Worm (Caenorhabditis elegans): Measurements from ENCODE around the gene ugt-43.
A peak's percentile ranks its signal among the peaks of the same experiment; 100 is the strongest.

Gene ugt-43

ce11 chrIV:10469494-10469893, 5.1 kb downstream of the ugt-43 start, which contains the start of gene ugt-44:
TSS of gene ugt-44 (plus strand) at chrIV:10469741.
- peak; percentile 74 for TF ChIP-seq elt-2 (tag; optimal IDR thresholded peaks at IDR 0.05)
- no peak for TF ChIP-seq blmp-1 (tag; optimal IDR thresholded peaks at IDR 0.05)

DNA sequence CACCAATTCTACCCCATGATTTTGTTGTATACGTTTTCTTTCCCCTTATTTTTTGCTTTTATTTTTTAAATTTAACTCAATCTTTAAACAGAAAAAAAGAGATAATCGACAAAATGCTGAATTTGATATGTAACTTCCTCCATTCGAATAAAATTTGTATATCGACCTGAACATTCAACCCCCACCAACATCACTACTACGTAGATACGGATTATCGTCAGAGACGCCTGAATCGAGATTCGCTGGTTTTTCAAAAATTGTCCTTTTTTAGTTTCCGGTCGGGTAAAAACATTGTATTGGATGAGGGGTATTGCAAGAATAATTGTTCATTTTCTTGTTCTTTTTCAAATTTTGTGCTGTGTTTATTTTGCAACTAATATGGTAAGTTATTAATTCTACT, 8.1 kb downstream of the ugt-43 start, which contains the start of gene bgnt-1.1:
Gene bgnt-1.1, plus strand, starts transcription at position 301 of the 400 bp plus-strand sequence.
- TF ChIP-seq ztf-11 (tag; optimal IDR thresholded peaks at IDR 0.05) (no peak), lin-13 (GFP tag; optimal IDR thresholded peaks at IDR 0.05) (no peak), fkh-4 (tag; optimal IDR thresholded peaks at IDR 0.05; ENCODE audit: borderline replicate concordance) (no peak), snpc-4 (tag; optimal IDR thresholded peaks at IDR 0.05) (no peak), fos-1 (tag; optimal IDR thresholded peaks at IDR 0.05) (no peak), ceh-8 (GFP tag; optimal IDR thresholded peaks at IDR 0.05) (no peak), grh-1 (GFP tag; IDR thresholded peaks at IDR 0.05) (no peak), nhr-90 (tag; optimal IDR thresholded peaks at IDR 0.05; ENCODE audit: poor library complexity) (no peak), efl-3 (GFP tag; optimal IDR thresholded peaks at IDR 0.05) (no peak), efl-1 (optimal IDR thresholded peaks at IDR 0.05) (no peak), efl-1 (GFP tag; optimal IDR thresholded peaks at IDR 0.05 in 1 of 2) (no peak), zip-4 (GFP tag; optimal IDR thresholded peaks at IDR 0.05) (no peak), nhr-28 (tag; optimal IDR thresholded peaks at IDR 0.05) (no peak), Y116A8C.19 (tag; optimal IDR thresholded peaks at IDR 0.05; ENCODE audit: borderline replicate concordance) (no peak), xbp-1 (tag; optimal IDR thresholded peaks at IDR 0.05) (no peak), lin-15B (tag; optimal IDR thresholded peaks at IDR 0.05) (no peak)

DNA sequence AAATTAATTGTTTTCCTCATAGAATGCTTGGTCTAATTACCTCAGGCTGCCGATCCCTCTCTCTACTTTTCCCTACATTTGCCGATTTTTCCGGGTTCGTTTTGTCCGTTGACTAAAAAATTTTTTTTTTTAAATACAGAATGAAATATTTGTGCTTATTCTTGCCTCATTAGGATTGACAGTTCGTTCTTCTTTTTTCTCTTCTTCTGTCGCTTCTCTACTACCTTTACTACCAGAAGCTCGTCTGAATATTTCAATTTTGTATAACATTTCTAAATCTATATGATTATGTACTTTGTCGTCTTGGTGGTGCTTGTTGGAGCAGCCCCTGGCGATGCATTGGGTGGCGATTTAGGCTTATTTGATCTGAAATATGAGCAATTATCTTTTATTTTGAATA, 10.8 kb downstream of the ugt-43 start:
- no peak for TF ChIP-seq mdl-1 (tag; optimal IDR thresholded peaks at IDR 0.05)
- no peak for TF ChIP-seq zip-4 (GFP tag; optimal IDR thresholded peaks at IDR 0.05)
- TF ChIP-seq nhr-20 (tag; optimal IDR thresholded peaks at IDR 0.05) = no peak
- no peak for TF ChIP-seq ceh-90 (tag; optimal IDR thresholded peaks at IDR 0.05)
- no peak for TF ChIP-seq nhr-84 (tag; optimal IDR thresholded peaks at IDR 0.05)
- no peak for TF ChIP-seq nhr-90 (tag; optimal IDR thresholded peaks at IDR 0.05; ENCODE audit: poor library complexity)
- TF ChIP-seq lin-15B (tag; optimal IDR thresholded peaks at IDR 0.05) = no peak
- TF ChIP-seq vab-15 (tag; optimal IDR thresholded peaks at IDR 0.05) = no peak
- TF ChIP-seq fkh-10 (GFP tag; optimal IDR thresholded peaks at IDR 0.05) = no peak
- no peak for TF ChIP-seq F16B12.6 (tag; optimal IDR thresholded peaks at IDR 0.05)
- TF ChIP-seq skn-1 (tag; optimal IDR thresholded peaks at IDR 0.05) = no peak
- TF ChIP-seq unc-98 (GFP tag; IDR thresholded peaks at IDR 0.05) = no peak
- TF ChIP-seq grh-1 (GFP tag; IDR thresholded peaks at IDR 0.05) = no peak

ce11 chrIV:10481695-10482094, 17.3 kb downstream of the ugt-43 start, which contains the start of gene egl-21:
TSS of gene egl-21 (minus strand) at chrIV:10481844.
- TF ChIP-seq snpc-4 (tag; optimal IDR thresholded peaks at IDR 0.05) (peak; percentile 10), egl-13 (tag; optimal IDR thresholded peaks at IDR 0.05) (peak; percentile 81), rnt-1 (tag; optimal IDR thresholded peaks at IDR 0.05) (peak; percentile 12), fkh-8 (tag; optimal IDR thresholded peaks at IDR 0.05) (peak; percentile 95), nhr-47 (tag; optimal IDR thresholded peaks at IDR 0.05) (peak; percentile 80), mef-2 (tag; optimal IDR thresholded peaks at IDR 0.05) (peak; percentile 59), lin-14 (GFP tag; optimal IDR thresholded peaks at IDR 0.05) (peak; percentile 93), fkh-10 (GFP tag; optimal IDR thresholded peaks at IDR 0.05) (peak; percentile 82), lsy-2 (tag; optimal IDR thresholded peaks at IDR 0.05) (peak; percentile 16 to 68), pqm-1 (tag; optimal IDR thresholded peaks at IDR 0.05) (no peak), unc-86 (tag; optimal IDR thresholded peaks at IDR 0.05) (peak; percentile 82), swsn-7 (tag; optimal IDR thresholded peaks at IDR 0.05) (peak; percentile 73), Y116A8C.19 (tag; optimal IDR thresholded peaks at IDR 0.05; ENCODE audit: borderline replicate concordance) (no peak), sox-4 (tag; optimal IDR thresholded peaks at IDR 0.05) (peak; percentile 23), skn-1 (tag; optimal IDR thresholded peaks at IDR 0.05) (peak; percentile 37), lir-3 (tag; optimal IDR thresholded peaks at IDR 0.05; ENCODE audit: poor library complexity) (peak; percentile 42), snu-23 (GFP tag; optimal IDR thresholded peaks at IDR 0.05) (peak; percentile 56), tbx-2 (tag; optimal IDR thresholded peaks at IDR 0.05) (peak; percentile 63), nhr-28 (tag; optimal IDR thresholded peaks at IDR 0.05) (no peak), lin-13 (GFP tag; optimal IDR thresholded peaks at IDR 0.05) (peak; percentile 51), mep-1 (tag; optimal IDR thresholded peaks at IDR 0.05) (peak; percentile 45), efl-1 (optimal IDR thresholded peaks at IDR 0.05) (peak; percentile 36 to 45), efl-1 (GFP tag; optimal IDR thresholded peaks at IDR 0.05 in 1 of 2) (no peak), nhr-11 (tag; optimal IDR thresholded peaks at IDR 0.05) (peak; percentile 38), isw-1 (GFP tag; IDR thresholded peaks at IDR 0.05) (peak; percentile 61), zip-4 (GFP tag; optimal IDR thresholded peaks at IDR 0.05) (peak; percentile 7), jun-1 (tag; optimal IDR thresholded peaks at IDR 0.05) (peak; percentile 70), nhr-90 (tag; optimal IDR thresholded peaks at IDR 0.05; ENCODE audit: poor library complexity) (no peak), pax-3 (tag; optimal IDR thresholded peaks at IDR 0.05) (peak; percentile 60), ceh-8 (GFP tag; optimal IDR thresholded peaks at IDR 0.05) (peak; percentile 0), nhr-84 (tag; optimal IDR thresholded peaks at IDR 0.05) (no peak)
